Worm (Caenorhabditis elegans): Measurements from ENCODE around the gene C49C3.15.

- no peak for TF ChIP-seq F13H6.1 (tag; optimal IDR thresholded peaks at IDR 0.05)
- no peak for TF ChIP-seq ets-4 (tag; optimal IDR thresholded peaks at IDR 0.05)
- TF ChIP-seq mec-3 (tag; optimal IDR thresholded peaks at IDR 0.05; ENCODE audit: borderline replicate concordance), result no peak
- no peak for TF ChIP-seq madf-2 (tag; optimal IDR thresholded peaks at IDR 0.05)
- TF ChIP-seq ceh-31 (tag; optimal IDR thresholded peaks at IDR 0.05), result no peak
- TF ChIP-seq tbx-7 (tag; optimal IDR thresholded peaks at IDR 0.05), result no peak
- TF ChIP-seq tbx-2 (tag; optimal IDR thresholded peaks at IDR 0.05), result no peak
- TF ChIP-seq nhr-11 (tag; optimal IDR thresholded peaks at IDR 0.05), result no peak
- TF ChIP-seq ceh-18 (tag; optimal IDR thresholded peaks at IDR 0.05), result no peak
- TF ChIP-seq lim-6 (tag; optimal IDR thresholded peaks at IDR 0.05), result no peak
- TF ChIP-seq pros-1 (tag; optimal IDR thresholded peaks at IDR 0.05), result no peak
- no peak for TF ChIP-seq ref-2 (tag; optimal IDR thresholded peaks at IDR 0.05)
- TF ChIP-seq eyg-1 (tag; optimal IDR thresholded peaks at IDR 0.05), result no peak
- no peak for TF ChIP-seq ceh-22 (tag; optimal IDR thresholded peaks at IDR 0.05)
These were observed 41.7 kb upstream of the C49C3.15 start for ce11 chrIV:17292350-17292749.

Data from whole organism, late embryonic.